Worm (Caenorhabditis elegans): ENCODE results near the gene dnj-11.

dnj-11 gene

DNA sequence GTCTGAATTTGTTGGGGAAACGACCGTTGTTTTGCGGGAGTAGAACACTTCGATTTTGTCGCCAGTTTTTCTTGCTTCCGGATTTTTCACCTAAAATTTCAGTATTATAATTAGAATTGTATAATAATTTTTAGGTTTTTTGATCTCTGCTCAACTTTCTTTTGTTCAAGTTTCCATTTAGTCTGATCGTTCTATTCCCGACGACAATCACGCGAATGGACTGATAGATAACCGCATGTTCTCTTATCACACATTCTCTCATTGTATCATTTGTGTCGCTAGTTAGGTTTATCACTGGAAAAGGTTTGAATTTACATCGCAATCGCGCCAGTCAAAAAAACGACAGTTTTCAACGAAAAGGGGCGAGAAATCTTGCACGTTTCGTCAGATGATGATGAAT is 30.8 kb upstream of the dnj-11 start (continued):
- TF ChIP-seq ceh-88 (GFP tag; IDR thresholded peaks at IDR 0.05) (no peak), nhr-12 (tag; optimal IDR thresholded peaks at IDR 0.05) (no peak), efl-3 (GFP tag; optimal IDR thresholded peaks at IDR 0.05) (no peak), pax-3 (tag; optimal IDR thresholded peaks at IDR 0.05) (no peak), sup-37 (GFP tag; optimal IDR thresholded peaks at IDR 0.05) (no peak), hpl-2 (GFP tag; optimal IDR thresholded peaks at IDR 0.05) (peak; percentile 29)

DNA sequence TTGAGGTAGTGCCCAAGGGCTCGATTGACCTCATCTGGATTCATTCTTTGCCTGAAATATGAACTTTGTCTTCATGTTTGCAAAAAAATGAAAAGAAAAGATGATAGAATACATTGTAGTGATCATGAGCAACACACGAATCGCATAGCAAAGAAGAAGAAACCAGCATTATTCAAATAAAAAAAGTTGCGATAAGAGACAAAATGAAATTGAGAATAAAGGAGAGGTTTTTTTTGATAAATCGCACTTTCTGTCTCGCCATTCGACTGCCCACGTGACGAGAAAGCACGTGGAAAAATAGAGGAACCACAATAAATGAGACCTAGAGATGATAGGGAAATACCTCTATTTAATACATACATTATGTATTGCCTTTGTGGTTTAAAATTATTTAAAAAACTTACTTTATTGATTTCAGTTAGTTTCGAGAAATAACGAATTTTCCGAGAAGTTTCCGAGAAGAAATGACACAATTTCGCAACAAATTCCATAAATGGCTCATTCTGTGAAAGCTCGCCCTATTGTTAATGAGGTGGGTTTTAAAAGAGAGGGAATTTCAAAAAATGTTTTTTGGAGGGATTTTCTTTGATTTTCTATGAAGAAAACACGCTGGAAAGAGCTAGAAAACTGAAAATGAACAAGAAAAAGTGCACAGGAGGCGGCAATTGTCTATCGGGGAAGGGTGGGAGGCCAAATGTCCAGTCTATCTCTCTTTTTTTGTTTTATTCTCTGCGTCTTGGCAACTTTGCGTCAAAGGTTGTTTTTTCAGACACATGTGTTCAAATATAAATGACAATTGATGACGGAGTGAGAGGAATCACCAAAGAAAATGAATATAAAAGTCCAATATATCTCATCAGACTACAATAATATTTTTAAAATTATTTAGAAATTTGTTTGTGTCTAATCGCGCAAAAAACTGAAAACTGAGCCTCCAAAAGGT is 30.0 kb upstream of the dnj-11 start, which contains the start of gene paqr-1:
Gene paqr-1, minus strand, starts transcription at position 51 of the 943 bp plus-strand sequence.
- TF ChIP-seq lin-35 (GFP tag; optimal IDR thresholded peaks at IDR 0.05) (peak; percentile 66 to 81), nhr-47 (tag; optimal IDR thresholded peaks at IDR 0.05) (peak; percentile 50), nhr-90 (tag; optimal IDR thresholded peaks at IDR 0.05; ENCODE audit: poor library complexity) (peak; percentile 50), irx-1 (tag; optimal IDR thresholded peaks at IDR 0.05) (peak; percentile 19), zag-1 (tag; optimal IDR thresholded peaks at IDR 0.05) (no peak), dsc-1 (tag; optimal IDR thresholded peaks at IDR 0.05) (no peak), lin-14 (GFP tag; optimal IDR thresholded peaks at IDR 0.05) (peak; percentile 47), blmp-1 (tag; optimal IDR thresholded peaks at IDR 0.05) (peak; percentile 40), sup-37 (GFP tag; optimal IDR thresholded peaks at IDR 0.05) (peak; percentile 18), mab-9 (GFP tag; IDR thresholded peaks at IDR 0.05) (no peak), lin-15B (tag; optimal IDR thresholded peaks at IDR 0.05) (peak; percentile 27), zip-4 (GFP tag; optimal IDR thresholded peaks at IDR 0.05) (peak; percentile 63), unc-130 (tag; optimal IDR thresholded peaks at IDR 0.05) (peak; percentile 22), mdl-1 (tag; optimal IDR thresholded peaks at IDR 0.05) (peak in 1 of 2 experiments; percentile 74), lir-3 (tag; optimal IDR thresholded peaks at IDR 0.05; ENCODE audit: poor library complexity) (peak; percentile 42), dpl-1 (GFP tag; optimal IDR thresholded peaks at IDR 0.05) (peak; percentile 55 to 86 (median 71)), nhr-71 (tag; optimal IDR thresholded peaks at IDR 0.05) (peak; percentile 72), snu-23 (GFP tag; optimal IDR thresholded peaks at IDR 0.05) (peak; percentile 51), nhr-85 (tag) (peak; percentile 87), ceh-82 (tag; optimal IDR thresholded peaks at IDR 0.05) (peak in 1 of 3 experiments; percentile 39), nhr-20 (tag; optimal IDR thresholded peaks at IDR 0.05) (peak; percentile 76), efl-1 (optimal IDR thresholded peaks at IDR 0.05) (peak; percentile 80 to 85), efl-1 (GFP tag; optimal IDR thresholded peaks at IDR 0.05 in 1 of 2) (peak; percentile 81 to 94), isw-1 (GFP tag; IDR thresholded peaks at IDR 0.05) (peak; percentile 27; the same call in 1 of the 2 replicates), lsy-2 (tag; optimal IDR thresholded peaks at IDR 0.05) (peak; percentile 34 to 43), sox-4 (tag; optimal IDR thresholded peaks at IDR 0.05) (no peak), lin-13 (GFP tag; optimal IDR thresholded peaks at IDR 0.05) (no peak), swsn-7 (tag; optimal IDR thresholded peaks at IDR 0.05) (peak; percentile 2), elt-3 (tag; optimal IDR thresholded peaks at IDR 0.05) (peak in 1 of 6 experiments; percentile 28), fkh-8 (tag; optimal IDR thresholded peaks at IDR 0.05) (peak; percentile 60), pag-3 (tag; optimal IDR thresholded peaks at IDR 0.05; ENCODE audit: borderline replicate concordance, insufficient read depth) (no peak), elt-2 (tag; optimal IDR thresholded peaks at IDR 0.05) (peak; percentile 50), rnt-1 (tag; optimal IDR thresholded peaks at IDR 0.05) (peak; percentile 40), aly-2 (tag; optimal IDR thresholded peaks at IDR 0.05) (no peak), mep-1 (tag; optimal IDR thresholded peaks at IDR 0.05) (peak; percentile 42)
